Worm (Caenorhabditis elegans): ENCODE measurements around the gene srxa-11.

The srxa-11 gene

ce11 chrV:13923851-13924250, at the start of gene srxa-11:
srxa-11 (plus strand) TSS chrV:13924151.
- TF ChIP-seq him-1 (tag; optimal IDR thresholded peaks at IDR 0.05) (no peak), W03F9.2 (tag; optimal IDR thresholded peaks at IDR 0.05) (no peak), dao-5 (tag; optimal IDR thresholded peaks at IDR 0.05) (no peak)

ce11 chrV:13876529-13876928, 47.4 kb upstream of the srxa-11 start, which contains the start of gene T22G5.1:
T22G5.1 (plus strand) TSS chrV:13876829.
- no peak for TF ChIP-seq W03F9.2 (tag; optimal IDR thresholded peaks at IDR 0.05)

- TF ChIP-seq dao-5 (tag; optimal IDR thresholded peaks at IDR 0.05) (no peak), W03F9.2 (tag; optimal IDR thresholded peaks at IDR 0.05) (no peak), him-1 (tag; optimal IDR thresholded peaks at IDR 0.05) (no peak)
Measured at ce11 chrV:13878226-13878625, 45.7 kb upstream of the srxa-11 start.

- TF ChIP-seq W03F9.2 (tag; optimal IDR thresholded peaks at IDR 0.05) = no peak
- TF ChIP-seq dao-5 (tag; optimal IDR thresholded peaks at IDR 0.05) = no peak
- TF ChIP-seq him-1 (tag; optimal IDR thresholded peaks at IDR 0.05) = no peak
Measured at ce11 chrV:13879241-13879640, 44.7 kb upstream of the srxa-11 start, which contains the start of gene lbp-7. lbp-7 (plus strand) TSS chrV:13879552.

ce11 chrV:13880163-13880562, 43.8 kb upstream of the srxa-11 start:
- TF ChIP-seq him-1 (tag; optimal IDR thresholded peaks at IDR 0.05) = no peak
- no peak for TF ChIP-seq W03F9.2 (tag; optimal IDR thresholded peaks at IDR 0.05)
- TF ChIP-seq dao-5 (tag; optimal IDR thresholded peaks at IDR 0.05) = no peak

ce11 chrV:13880607-13881006, 43.3 kb upstream of the srxa-11 start, which contains the start of gene T22G5.3:
T22G5.3 (plus strand) TSS chrV:13880907.
- TF ChIP-seq him-1 (tag; optimal IDR thresholded peaks at IDR 0.05) (no peak), dao-5 (tag; optimal IDR thresholded peaks at IDR 0.05) (no peak), W03F9.2 (tag; optimal IDR thresholded peaks at IDR 0.05) (no peak)

ce11 chrV:13887358-13887757, 36.6 kb upstream of the srxa-11 start, which contains the start of gene srsx-19:
srsx-19 (plus strand) TSS chrV:13887658.
- no peak for TF ChIP-seq W03F9.2 (tag; optimal IDR thresholded peaks at IDR 0.05)
- no peak for TF ChIP-seq him-1 (tag; optimal IDR thresholded peaks at IDR 0.05)

ce11 chrV:13889516-13889915, 34.4 kb upstream of the srxa-11 start, which contains the start of gene spp-12:
spp-12 (plus strand) TSS chrV:13889816.
- TF ChIP-seq dao-5 (tag; optimal IDR thresholded peaks at IDR 0.05) (no peak), him-1 (tag; optimal IDR thresholded peaks at IDR 0.05) (no peak), W03F9.2 (tag; optimal IDR thresholded peaks at IDR 0.05) (no peak)

ce11 chrV:13890473-13890872, 33.5 kb upstream of the srxa-11 start, which contains the start of gene lbp-8:
lbp-8 (plus strand) TSS chrV:13890773.
- TF ChIP-seq dao-5 (tag; optimal IDR thresholded peaks at IDR 0.05) (no peak), W03F9.2 (tag; optimal IDR thresholded peaks at IDR 0.05) (no peak), him-1 (tag; optimal IDR thresholded peaks at IDR 0.05) (no peak)

- TF ChIP-seq him-1 (tag; optimal IDR thresholded peaks at IDR 0.05) (no peak), W03F9.2 (tag; optimal IDR thresholded peaks at IDR 0.05) (peak; percentile 12)
Measured at ce11 chrV:13891489-13891888, 32.5 kb upstream of the srxa-11 start.

- TF ChIP-seq W03F9.2 (tag; optimal IDR thresholded peaks at IDR 0.05) = no peak
- no peak for TF ChIP-seq him-1 (tag; optimal IDR thresholded peaks at IDR 0.05)
- TF ChIP-seq dao-5 (tag; optimal IDR thresholded peaks at IDR 0.05) = no peak
Measured at ce11 chrV:13892457-13893375, 31.2 kb upstream of the srxa-11 start, which contains the start of gene sptl-3. sptl-3 (plus strand) TSS chrV:13893325.

- TF ChIP-seq him-1 (tag; optimal IDR thresholded peaks at IDR 0.05) = no peak
- TF ChIP-seq dao-5 (tag; optimal IDR thresholded peaks at IDR 0.05) = no peak
- no peak for TF ChIP-seq W03F9.2 (tag; optimal IDR thresholded peaks at IDR 0.05)
Measured at ce11 chrV:13893583-13893982, 30.4 kb upstream of the srxa-11 start.

- TF ChIP-seq dao-5 (tag; optimal IDR thresholded peaks at IDR 0.05) = no peak
- no peak for TF ChIP-seq W03F9.2 (tag; optimal IDR thresholded peaks at IDR 0.05)
- TF ChIP-seq him-1 (tag; optimal IDR thresholded peaks at IDR 0.05) = no peak
Measured at ce11 chrV:13898356-13898755, 25.6 kb upstream of the srxa-11 start, which contains the start of gene cyp-35C1. cyp-35C1 (minus strand) TSS chrV:13898487.

ce11 chrV:13899213-13899612, 24.7 kb upstream of the srxa-11 start, which contains the start of gene oac-3:
oac-3 (plus strand) TSS chrV:13899513.
- TF ChIP-seq W03F9.2 (tag; optimal IDR thresholded peaks at IDR 0.05) = no peak
- no peak for TF ChIP-seq him-1 (tag; optimal IDR thresholded peaks at IDR 0.05)
- TF ChIP-seq dao-5 (tag; optimal IDR thresholded peaks at IDR 0.05) = no peak

Data from whole organism, L4/young adult.